Fruit fly (Drosophila melanogaster) whole organism, prepupa: ENCODE data around the gene Jon65Aiv.

Source experiments
- Blimp-1 ChIP-seq: fragments of 200-800 bp; sonication (Bioruptor generic); optimal IDR thresholded peaks from 3 replicates; lab custom pipeline; 2017; ENCODE audit warnings: missing biosample characterization, missing genetic modification characterization, mild to moderate bottlenecking, moderate library complexity, missing genetic modification reagents
- CG10631 ChIP-seq: fragments of 200-800 bp; sonication (Bioruptor generic); optimal IDR thresholded peaks from 2 replicates; lab custom pipeline; 2016; ENCODE audit warnings: missing biosample characterization, missing genetic modification characterization
- CG10669 ChIP-seq: fragments of 200-800 bp; sonication (Bioruptor generic); optimal IDR thresholded peaks from 3 replicates; lab custom pipeline; 2018; ENCODE audit warnings: missing biosample characterization, mild to moderate bottlenecking, missing genetic modification characterization, moderate library complexity
- CG11294 ChIP-seq: fragments of 200-800 bp; sonication (Bioruptor generic); IDR thresholded peaks from 2 replicates; pipeline ENCODE4 v1.3.6; 2022; ENCODE audit warnings: missing biosample characterization, missing genetic modification characterization
- CG16779 ChIP-seq: fragments of 200-800 bp; sonication (Bioruptor generic); optimal IDR thresholded peaks from 3 replicates; lab custom pipeline; 2017; ENCODE audit warnings: missing biosample characterization, mild to moderate bottlenecking, missing genetic modification characterization
- CG32006 ChIP-seq: fragments of 200-800 bp; sonication (Bioruptor generic); optimal IDR thresholded peaks from 3 replicates; lab custom pipeline; 2017; ENCODE audit warnings: missing biosample characterization, mild to moderate bottlenecking, missing genetic modification characterization
- CG34406 ChIP-seq: fragments of 200-800 bp; sonication (Bioruptor generic); optimal IDR thresholded peaks from 3 replicates; lab custom pipeline; 2016; ENCODE audit warnings: missing biosample characterization, missing genetic modification characterization
- CG4318 ChIP-seq: fragments of 200-800 bp; sonication (Bioruptor generic); optimal IDR thresholded peaks from 3 replicates; lab custom pipeline; 2017; ENCODE audit warnings: missing biosample characterization, mild to moderate bottlenecking, missing genetic modification characterization
- CG6163 ChIP-seq: fragments of 200-800 bp; sonication (Bioruptor generic); IDR thresholded peaks from 3 replicates; pipeline ENCODE4 v1.3.6; 2022; ENCODE audit warnings: missing biosample characterization, missing genetic modification characterization
- CG6276 ChIP-seq: fragments of 200-800 bp; sonication (Bioruptor generic); optimal IDR thresholded peaks from 2 replicates; lab custom pipeline; 2017; ENCODE audit warnings: missing biosample characterization, mild to moderate bottlenecking, missing genetic modification characterization
- CG6792 ChIP-seq: fragments of 200-800 bp; sonication (Bioruptor generic); optimal IDR thresholded peaks from 3 replicates; lab custom pipeline; 2016; ENCODE audit warnings: missing biosample characterization, missing genetic modification characterization
- CG6854 ChIP-seq: fragments of 200-800 bp; sonication (Bioruptor generic); optimal IDR thresholded peaks from 2 replicates; lab custom pipeline; 2017; ENCODE audit warnings: missing biosample characterization, mild to moderate bottlenecking, missing genetic modification characterization
- CG7368 ChIP-seq: fragments of 200-800 bp; sonication (Bioruptor generic); optimal IDR thresholded peaks from 3 replicates; lab custom pipeline; 2016; ENCODE audit warnings: missing biosample characterization, missing genetic modification characterization
- CG8319 ChIP-seq: fragments of 200-800 bp; sonication (Bioruptor generic); optimal IDR thresholded peaks from 3 replicates; lab custom pipeline; 2016; ENCODE audit warnings: missing biosample characterization, missing genetic modification characterization
- CG8632 ChIP-seq: fragments of 200-800 bp; sonication (Bioruptor generic); optimal IDR thresholded peaks from 3 replicates; lab custom pipeline; 2016; ENCODE audit warnings: missing biosample characterization, missing genetic modification characterization
- Eip75B ChIP-seq: fragments of 200-800 bp; sonication (Bioruptor generic); optimal IDR thresholded peaks from 3 replicates; lab custom pipeline; 2016; ENCODE audit warnings: missing biosample characterization, missing genetic modification characterization
- Eip78C ChIP-seq: fragments of 200-800 bp; sonication (Bioruptor generic); peaks from one replicate; lab custom pipeline; 2016; ENCODE audit warnings: missing biosample characterization, missing genetic modification characterization
- Eip93F ChIP-seq: fragments of 200-800 bp; sonication (Bioruptor generic); optimal IDR thresholded peaks from 2 replicates; lab custom pipeline; 2016; ENCODE audit warnings: missing biosample characterization, mild to moderate bottlenecking, missing genetic modification characterization
- Ets96B ChIP-seq: fragments of 200-800 bp; optimal IDR thresholded peaks from 2 replicates; lab custom pipeline; 2019; ENCODE audit warnings: missing biosample characterization, mild to moderate bottlenecking, missing genetic modification characterization, moderate library complexity
- Hr39 ChIP-seq: fragments of 200-800 bp; sonication (Bioruptor generic); optimal IDR thresholded peaks from 2 replicates; lab custom pipeline; 2016; ENCODE audit warnings: missing biosample characterization, missing genetic modification characterization
- Lpt ChIP-seq: fragments of 200-800 bp; sonication (Bioruptor generic); optimal IDR thresholded peaks from 3 replicates; lab custom pipeline; 2016; ENCODE audit warnings: missing biosample characterization, missing genetic modification characterization
- Met ChIP-seq: fragments of 200-800 bp; sonication (Bioruptor generic); optimal IDR thresholded peaks from 3 replicates; lab custom pipeline; 2016; ENCODE audit warnings: missing biosample characterization, missing genetic modification characterization
- Smox ChIP-seq: fragments of 200-800 bp; sonication (Bioruptor generic); optimal IDR thresholded peaks from 3 replicates; lab custom pipeline; 2016; ENCODE audit warnings: missing biosample characterization, missing genetic modification characterization
- Sox14 ChIP-seq: fragments of 200-800 bp; sonication (Bioruptor generic); optimal IDR thresholded peaks from 3 replicates; lab custom pipeline; 2016; ENCODE audit warnings: missing biosample characterization, missing genetic modification characterization
- achi ChIP-seq: fragments of 200-800 bp; sonication (Bioruptor generic); optimal IDR thresholded peaks from 3 replicates; lab custom pipeline; 2016; ENCODE audit warnings: missing biosample characterization, missing genetic modification characterization
- acj6 ChIP-seq: fragments of 200-800 bp; sonication (Bioruptor generic); optimal IDR thresholded peaks from 3 replicates; lab custom pipeline; 2016; ENCODE audit warnings: missing biosample characterization, missing genetic modification characterization
- cyc ChIP-seq: fragments of 200-800 bp; sonication (Bioruptor generic); optimal IDR thresholded peaks from 3 replicates; lab custom pipeline; 2016; ENCODE audit warnings: missing biosample characterization, missing genetic modification characterization
- eg ChIP-seq: fragments of 200-800 bp; sonication (Bioruptor generic); IDR thresholded peaks from 3 replicates; pipeline ENCODE4 v1.3.6; 2022; ENCODE audit warnings: missing biosample characterization, missing genetic modification characterization
- fd85E ChIP-seq: fragments of 200-800 bp; sonication (Bioruptor generic); optimal IDR thresholded peaks from 3 replicates; lab custom pipeline; 2016; ENCODE audit warnings: missing biosample characterization, missing genetic modification characterization
- fkh ChIP-seq: fragments of 200-800 bp; sonication (Bioruptor generic); optimal IDR thresholded peaks from 3 replicates; lab custom pipeline; 2017; ENCODE audit warnings: missing biosample characterization, mild to moderate bottlenecking, missing genetic modification characterization, moderate library complexity
- lz ChIP-seq: fragments of 200-800 bp; sonication (Bioruptor generic); optimal IDR thresholded peaks from 3 replicates; lab custom pipeline; 2016; ENCODE audit warnings: missing biosample characterization, missing genetic modification characterization
- net ChIP-seq: fragments of 200-800 bp; sonication (Bioruptor generic); optimal IDR thresholded peaks from 3 replicates; lab custom pipeline; 2016; ENCODE audit warnings: missing biosample characterization, missing genetic modification characterization
- salr ChIP-seq, 2 experiments: fragments of 200-800 bp; sonication (Bioruptor generic); optimal IDR thresholded peaks; 3 replicates each; lab custom pipeline; 2016 to 2018; ENCODE audit warnings: missing biosample characterization in 2 of 2, missing genetic modification characterization in 2 of 2, mild to moderate bottlenecking in 1 of 2
- svp ChIP-seq: fragments of 200-800 bp; sonication (Bioruptor generic); peaks from one replicate; lab custom pipeline; 2016; ENCODE audit warnings: missing biosample characterization, missing genetic modification characterization
- vri ChIP-seq: fragments of 200-800 bp; sonication (Bioruptor generic); optimal IDR thresholded peaks from 3 replicates; lab custom pipeline; 2016; ENCODE audit warnings: missing biosample characterization, mild to moderate bottlenecking, missing genetic modification characterization

The Jon65Aiv gene

DNA sequence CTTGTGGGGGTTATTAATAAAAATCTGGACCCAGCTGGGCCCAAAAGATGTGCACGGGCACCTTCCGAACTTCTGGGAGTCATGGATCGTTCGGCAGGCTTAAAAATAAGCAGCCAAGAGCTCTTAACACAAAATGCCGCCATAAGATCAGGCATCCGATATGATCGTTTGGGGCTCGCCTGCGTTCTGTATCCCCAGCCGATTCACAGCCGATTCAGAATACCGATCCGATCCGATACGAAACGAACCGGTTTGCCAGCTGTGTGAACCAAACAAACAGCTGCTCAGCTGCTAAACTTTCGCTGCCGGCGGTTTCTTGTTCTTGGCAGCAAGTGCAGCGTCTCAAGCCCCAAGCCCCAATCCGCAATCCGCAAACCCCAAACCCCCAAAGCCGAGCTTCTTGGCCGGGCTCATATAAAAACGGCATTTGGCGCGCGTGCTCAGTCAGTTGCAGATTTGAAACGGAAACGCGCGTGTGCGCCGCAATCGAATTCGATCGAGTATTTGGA is 27.0 kb downstream of the Jon65Aiv start, which contains the start of gene CG42269:
Gene CG42269, plus strand, starts transcription at position 416 of the 509 bp plus-strand sequence.
- no peak for TF ChIP-seq Met (GFP tag; lab: Kevin White, UChicago)
- TF ChIP-seq CG6163 (GFP tag; lab: Robert Waterston, UW): 0 out of 3 replicates have a peak, but pooled peaks have one; percentile 20
- TF ChIP-seq CG10631 (GFP tag; lab: Kevin White, UChicago): no peak
- no peak for TF ChIP-seq fkh (GFP tag; lab: Kevin White, UChicago)
- no peak for TF ChIP-seq CG34406 (GFP tag; lab: Kevin White, UChicago)
- TF ChIP-seq CG6276 (GFP tag; lab: Kevin White, UChicago): no peak
- no peak for TF ChIP-seq CG8632
- no peak for TF ChIP-seq eg (GFP tag; lab: Robert Waterston, UW)
- TF ChIP-seq CG7368 (GFP tag; lab: Kevin White, UChicago): no peak
- no peak for TF ChIP-seq CG8319 (GFP tag; lab: Kevin White, UChicago)
- TF ChIP-seq acj6: no peak
- TF ChIP-seq cyc (GFP tag; lab: Kevin White, UChicago): no peak
- TF ChIP-seq Blimp-1 (GFP tag; lab: Kevin White, UChicago): peak; percentile 92
- TF ChIP-seq CG6854 (GFP tag; lab: Kevin White, UChicago): peak; percentile 91
- peak; percentile 3 for TF ChIP-seq net (GFP tag; lab: Kevin White, UChicago)
- TF ChIP-seq svp: no peak
- TF ChIP-seq Ets96B: no peak
- TF ChIP-seq Lpt (GFP tag; lab: Kevin White, UChicago): no peak
- no peak for TF ChIP-seq CG11294 (GFP tag; lab: Robert Waterston, UW)
- peak; percentile 63 for TF ChIP-seq Eip78C
- TF ChIP-seq achi (GFP tag; lab: Kevin White, UChicago): no peak
- no peak for TF ChIP-seq salr (GFP tag; optimal IDR thresholded peaks at IDR 0.05; lab: Kevin White, UChicago)
- TF ChIP-seq CG10669 (GFP tag; lab: Kevin White, UChicago): no peak
- TF ChIP-seq Eip75B (GFP tag; lab: Kevin White, UChicago): no peak
- TF ChIP-seq CG6792 (GFP tag; lab: Kevin White, UChicago): no peak
- no peak for TF ChIP-seq fd85E (GFP tag; lab: Kevin White, UChicago)
- TF ChIP-seq Hr39 (GFP tag; lab: Kevin White, UChicago): no peak
- TF ChIP-seq, all 60 proteins: peak for 5

DNA sequence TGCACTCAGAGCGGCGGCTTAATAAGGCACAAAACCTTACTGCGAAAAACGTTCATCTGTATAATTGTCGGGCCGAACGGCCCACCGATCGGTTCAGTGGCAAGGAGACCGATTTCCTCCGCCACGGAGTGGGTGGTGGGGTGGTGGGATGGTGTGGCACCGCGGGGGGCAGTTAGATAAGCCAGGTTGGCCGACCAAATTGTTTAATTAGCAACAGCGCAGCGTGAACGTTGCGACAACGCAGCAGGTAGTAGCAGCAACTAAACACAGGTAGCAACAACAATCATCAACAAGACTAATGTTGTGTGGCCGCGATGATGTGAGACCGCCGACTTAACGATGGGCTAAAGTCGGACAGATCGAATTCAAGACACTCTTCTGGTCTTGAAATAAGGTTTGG is 29.2 kb downstream of the Jon65Aiv start:
- TF ChIP-seq CG8632: no peak
- no peak for TF ChIP-seq CG16779
- no peak for TF ChIP-seq Smox (GFP tag; lab: Kevin White, UChicago)
- TF ChIP-seq Ets96B: no peak
- TF ChIP-seq CG32006 (GFP tag; lab: Kevin White, UChicago): no peak

DNA sequence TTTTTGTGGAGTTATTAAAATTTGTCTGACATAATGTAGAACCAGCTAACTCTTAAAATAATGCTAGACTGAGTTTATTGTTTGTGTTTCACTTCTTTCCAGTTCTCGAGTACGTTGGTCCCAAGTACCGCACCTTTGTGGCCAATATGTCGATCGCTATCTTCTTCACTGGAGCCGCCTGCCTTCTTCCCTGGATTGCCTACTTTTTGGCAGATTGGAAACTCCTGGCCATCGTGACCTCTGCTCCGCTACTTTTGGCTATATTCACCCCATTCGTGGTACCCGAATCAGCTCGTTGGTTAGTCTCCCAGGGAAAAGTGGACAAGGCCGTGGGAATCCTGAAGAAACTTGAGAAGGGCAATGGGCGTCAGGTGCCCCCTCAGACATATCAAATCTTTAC is 31.2 kb downstream of the Jon65Aiv start:
- no peak for TF ChIP-seq Eip75B (GFP tag; lab: Kevin White, UChicago)
- TF ChIP-seq CG16779: no peak
- no peak for TF ChIP-seq fd85E (GFP tag; lab: Kevin White, UChicago)
- TF ChIP-seq Sox14 (GFP tag; lab: Kevin White, UChicago): no peak
- TF ChIP-seq Smox (GFP tag; lab: Kevin White, UChicago): no peak
- no peak for TF ChIP-seq CG10669 (GFP tag; lab: Kevin White, UChicago)
- no peak for TF ChIP-seq vri
- no peak for TF ChIP-seq Eip93F (GFP tag; lab: Kevin White, UChicago)
- no peak for TF ChIP-seq lz (GFP tag; lab: Kevin White, UChicago)
- no peak for TF ChIP-seq CG4318 (GFP tag; lab: Kevin White, UChicago)
- TF ChIP-seq salr (GFP tag; optimal IDR thresholded peaks at IDR 0.05; lab: Kevin White, UChicago): no peak
